Worm (Caenorhabditis elegans) whole organism, midembryonic: ENCODE measurements around the gene F35H8.4.

Experiments used
- T22C8.4 ChIP-seq: fragments of 200-800 bp; sonication (Bioruptor generic); IDR thresholded peaks from 2 replicates; pipeline ENCODE4 v1.3.6; 2022; ENCODE audit warnings: missing genetic modification characterization, missing compliant biosample characterization
- cog-1 ChIP-seq: sonication (generic microtip); optimal IDR thresholded peaks from 2 replicates; lab custom pipeline; 2016; ENCODE audit warnings: missing genetic modification characterization, missing compliant biosample characterization
- flt-1 ChIP-seq: fragments of 200-800 bp; sonication (Bioruptor generic); IDR thresholded peaks from 2 replicates; pipeline ENCODE4 v1.3.6; 2022; ENCODE audit warnings: missing genetic modification characterization, missing compliant biosample characterization
- klf-2 ChIP-seq: fragments of 200-800 bp; sonication (Bioruptor generic); conservative IDR thresholded peaks from 2 replicates; pipeline ENCODE4 v1.3.6; 2022; ENCODE audit warnings: missing genetic modification reagents, missing genetic modification characterization, missing compliant biosample characterization
- med-1 ChIP-seq: sonication (generic microtip); optimal IDR thresholded peaks from 2 replicates; lab custom pipeline; 2017; ENCODE audit warnings: missing genetic modification characterization, mild to moderate bottlenecking, missing compliant biosample characterization, antibody characterized with exemption, missing genetic modification reagents; ENCODE audit not compliant: insufficient read depth
- ref-1 ChIP-seq: fragments of 200-800 bp; sonication (Bioruptor generic); conservative IDR thresholded peaks from 2 replicates; pipeline ENCODE4 v1.3.6; 2022; ENCODE audit warnings: missing genetic modification reagents, missing genetic modification characterization, missing compliant biosample characterization
- tab-1 ChIP-seq: fragments of 200-800 bp; sonication (Bioruptor generic); IDR thresholded peaks from 2 replicates; pipeline ENCODE4 v1.3.6; 2022; ENCODE audit warnings: missing genetic modification characterization, missing compliant biosample characterization
- ztf-23 ChIP-seq: fragments of 200-800 bp; sonication (Bioruptor generic); IDR thresholded peaks from 2 replicates; pipeline ENCODE4 v1.3.6; 2022; ENCODE audit warnings: missing genetic modification reagents, missing genetic modification characterization, missing compliant biosample characterization
- ztf-29 ChIP-seq: fragments of 200-800 bp; sonication (Bioruptor generic); IDR thresholded peaks from 2 replicates; pipeline ENCODE4 v1.3.6; 2022; ENCODE audit warnings: missing genetic modification reagents, missing genetic modification characterization, missing compliant biosample characterization

The F35H8.4 gene

ce11 chrII:9537429-9537828 is 22.4 kb downstream of the F35H8.4 start, which contains the start of gene sra-8:
Gene sra-8 (plus strand): TSS chrII:9537729.
- TF ChIP-seq flt-1 (GFP tag; lab: Robert Waterston, UW) (no peak), klf-2 (GFP tag; lab: Robert Waterston, UW) (no peak), T22C8.4 (GFP tag; lab: Robert Waterston, UW) (no peak), ztf-23 (GFP tag; lab: Robert Waterston, UW) (no peak), cog-1 (tag; lab: Kevin White, UChicago) (no peak), ztf-29 (no peak), med-1 (no peak), ref-1 (GFP tag; lab: Robert Waterston, UW) (no peak), tab-1 (GFP tag; lab: Robert Waterston, UW) (no peak)

- TF ChIP-seq ztf-29 (no peak), T22C8.4 (GFP tag; lab: Robert Waterston, UW) (no peak), klf-2 (GFP tag; lab: Robert Waterston, UW) (no peak), ref-1 (GFP tag; lab: Robert Waterston, UW) (no peak), cog-1 (tag; lab: Kevin White, UChicago) (no peak), med-1 (no peak), flt-1 (GFP tag; lab: Robert Waterston, UW) (no peak), ztf-23 (GFP tag; lab: Robert Waterston, UW) (no peak), tab-1 (GFP tag; lab: Robert Waterston, UW) (no peak)
Observed at ce11 chrII:9532011-9532410, 27.8 kb downstream of the F35H8.4 start, which contains the start of gene sra-9. Gene sra-9 (plus strand): TSS chrII:9532311.

ce11 chrII:9528480-9528879 is 31.3 kb downstream of the F35H8.4 start, which contains the start of gene sra-2:
Gene sra-2 (plus strand): TSS chrII:9528780.
- no peak for TF ChIP-seq tab-1 (GFP tag; lab: Robert Waterston, UW)
- TF ChIP-seq klf-2 (GFP tag; lab: Robert Waterston, UW), result no peak
- no peak for TF ChIP-seq ztf-23 (GFP tag; lab: Robert Waterston, UW)
- no peak for TF ChIP-seq ztf-29
- no peak for TF ChIP-seq flt-1 (GFP tag; lab: Robert Waterston, UW)
- no peak for TF ChIP-seq cog-1 (tag; lab: Kevin White, UChicago)
- no peak for TF ChIP-seq med-1
- no peak for TF ChIP-seq ref-1 (GFP tag; lab: Robert Waterston, UW)
- TF ChIP-seq T22C8.4 (GFP tag; lab: Robert Waterston, UW), result no peak

ce11 chrII:9523539-9524224 is 36.1 kb downstream of the F35H8.4 start, which contains the start of gene mex-6:
Gene mex-6 (plus strand): TSS chrII:9524174.
- TF ChIP-seq ztf-23 (GFP tag; lab: Robert Waterston, UW), result no peak
- no peak for TF ChIP-seq tab-1 (GFP tag; lab: Robert Waterston, UW)
- TF ChIP-seq klf-2 (GFP tag; lab: Robert Waterston, UW), result no peak
- TF ChIP-seq flt-1 (GFP tag; lab: Robert Waterston, UW), result no peak
- TF ChIP-seq ztf-29, result no peak
- TF ChIP-seq cog-1 (tag; lab: Kevin White, UChicago), result no peak

- TF ChIP-seq ztf-23 (GFP tag; lab: Robert Waterston, UW), result no peak
- TF ChIP-seq med-1, result no peak
- no peak for TF ChIP-seq ref-1 (GFP tag; lab: Robert Waterston, UW)
- TF ChIP-seq flt-1 (GFP tag; lab: Robert Waterston, UW), result no peak
- TF ChIP-seq tab-1 (GFP tag; lab: Robert Waterston, UW), result no peak
- TF ChIP-seq cog-1 (tag; lab: Kevin White, UChicago), result no peak
- no peak for TF ChIP-seq T22C8.4 (GFP tag; lab: Robert Waterston, UW)
- TF ChIP-seq ztf-29, result no peak
- TF ChIP-seq klf-2 (GFP tag; lab: Robert Waterston, UW), result no peak
Observed at ce11 chrII:9522986-9523385, 36.8 kb downstream of the F35H8.4 start, which contains the start of gene AH6.17. Gene AH6.17 (plus strand): TSS chrII:9523170.

ce11 chrII:9521570-9521969 is 38.3 kb downstream of the F35H8.4 start, which contains the start of gene sra-1:
Gene sra-1 (minus strand): TSS chrII:9521670.
- TF ChIP-seq T22C8.4 (GFP tag; lab: Robert Waterston, UW), result no peak
- no peak for TF ChIP-seq klf-2 (GFP tag; lab: Robert Waterston, UW)
- TF ChIP-seq ztf-29, result no peak
- TF ChIP-seq cog-1 (tag; lab: Kevin White, UChicago), result no peak
- TF ChIP-seq ref-1 (GFP tag; lab: Robert Waterston, UW), result no peak
- TF ChIP-seq ztf-23 (GFP tag; lab: Robert Waterston, UW), result no peak
- no peak for TF ChIP-seq flt-1 (GFP tag; lab: Robert Waterston, UW)
- no peak for TF ChIP-seq med-1
- TF ChIP-seq tab-1 (GFP tag; lab: Robert Waterston, UW), result no peak

ce11 chrII:9518781-9519180 is 41.0 kb downstream of the F35H8.4 start, which contains the start of the genes sfxn-1.1 and AH6.3:
Gene sfxn-1.1 (minus strand): TSS chrII:9518881.
Gene AH6.3 (plus strand): TSS chrII:9519055.
- TF ChIP-seq flt-1 (GFP tag; lab: Robert Waterston, UW) (no peak), T22C8.4 (GFP tag; lab: Robert Waterston, UW) (no peak), ztf-29 (no peak), cog-1 (tag; lab: Kevin White, UChicago) (no peak), ztf-23 (GFP tag; lab: Robert Waterston, UW) (no peak)

ce11 chrII:9516836-9517235 is 43.0 kb downstream of the F35H8.4 start, which contains the start of gene gcy-1:
Gene gcy-1 (minus strand): TSS chrII:9516936.
- TF ChIP-seq klf-2 (GFP tag; lab: Robert Waterston, UW), result no peak
- no peak for TF ChIP-seq tab-1 (GFP tag; lab: Robert Waterston, UW)
- TF ChIP-seq med-1, result no peak
- TF ChIP-seq ztf-23 (GFP tag; lab: Robert Waterston, UW), result no peak
- TF ChIP-seq cog-1 (tag; lab: Kevin White, UChicago), result no peak
- no peak for TF ChIP-seq ztf-29
- no peak for TF ChIP-seq T22C8.4 (GFP tag; lab: Robert Waterston, UW)
- no peak for TF ChIP-seq ref-1 (GFP tag; lab: Robert Waterston, UW)
- no peak for TF ChIP-seq flt-1 (GFP tag; lab: Robert Waterston, UW)
